Worm (Caenorhabditis elegans) whole organism, L4 larva: Measurements from ENCODE around the gene W08F4.10.
"Not testable (repeated sequence)": the region's sequence is repeated elsewhere in the genome, so short reads cannot be mapped to it uniquely, and the experiment has no call there.

ENCODE experiments used
- ama-1 ChIP-seq: fragments of 150-350 bp; optimal IDR thresholded peaks from 2 replicates; lab custom pipeline; 2014; ENCODE audit warnings: inconsistent platforms, mixed read lengths
- daf-19 ChIP-seq: fragments of 200-800 bp; sonication (Bioruptor generic); conservative IDR thresholded peaks from 2 replicates; pipeline ENCODE4 v1.3.6; 2022; ENCODE audit warnings: missing genetic modification characterization, missing compliant biosample characterization
- lin-39 ChIP-seq: fragments of 150-350 bp; optimal IDR thresholded peaks from 2 replicates; lab custom pipeline; 2014; ENCODE audit warnings: missing biosample characterization, missing genetic modification reagents, missing genetic modification characterization
- snpc-4 ChIP-seq: fragments of 150-350 bp; optimal IDR thresholded peaks from 2 replicates; lab custom pipeline; 2014; ENCODE audit warnings: missing biosample characterization, missing genetic modification characterization
- unc-62 ChIP-seq, 3 experiments: fragments of 150-350 bp in 1 of 3; sonication (generic microtip); optimal IDR thresholded peaks in 2 of 3; peaks in 1 of 3; 1 replicate in 1 of 3; 2 replicates in 2 of 3; lab custom pipeline; 2014 to 2017; ENCODE audit warnings: missing biosample characterization in 3 of 3, missing genetic modification characterization in 3 of 3, missing genetic modification reagents in 3 of 3, missing genotype in 1 of 3

ce11 chrII:632545-632944 lies 41.5 kb upstream of the W08F4.10 start:
- TF ChIP-seq snpc-4 (tag; lab: Kevin White, UChicago); lin-39; daf-19; unc-62 (GFP tag; optimal IDR thresholded peaks at IDR 0.05 in 1 of 2; lab: Kevin White, UChicago); unc-62 (tag; optimal IDR thresholded peaks at IDR 0.05; lab: Kevin White, UChicago); ama-1 (lab: Kevin White, UChicago): not testable (repeated sequence)
